Worm (Caenorhabditis elegans) whole organism, L3 larva: ENCODE data around the gene K02E10.6.

Source experiments
- R02D3.7 ChIP-seq: fragments of 150-350 bp; optimal IDR thresholded peaks from 2 replicates; lab custom pipeline; 2014; ENCODE audit warnings: missing biosample characterization, missing genetic modification characterization
- ZK546.5 ChIP-seq: sonication (generic microtip); optimal IDR thresholded peaks from 2 replicates; lab custom pipeline; 2017; ENCODE audit warnings: missing biosample characterization, missing genetic modification characterization
- aly-2 ChIP-seq: fragments of 150-350 bp; optimal IDR thresholded peaks from 2 replicates; lab custom pipeline; 2014; ENCODE audit warnings: missing biosample characterization, missing genetic modification characterization
- ama-1 ChIP-seq: fragments of 150-350 bp; optimal IDR thresholded peaks from 2 replicates; lab custom pipeline; 2018
- ceh-82 ChIP-seq: fragments of 150-350 bp; optimal IDR thresholded peaks from 2 replicates; lab custom pipeline; 2014; ENCODE audit warnings: missing biosample characterization, missing genetic modification characterization
- ceh-9 ChIP-seq: sonication (generic microtip); optimal IDR thresholded peaks from 2 replicates; lab custom pipeline; 2018; ENCODE audit warnings: missing biosample characterization, missing genetic modification characterization
- daf-12 ChIP-seq: fragments of 150-350 bp; optimal IDR thresholded peaks from 2 replicates; lab custom pipeline; 2014; ENCODE audit warnings: missing biosample characterization, missing genetic modification reagents, missing genetic modification characterization
- egl-27 ChIP-seq: sonication (generic microtip); optimal IDR thresholded peaks from 4 replicates; lab custom pipeline; 2017; ENCODE audit warnings: missing biosample characterization, missing genetic modification reagents, missing genetic modification characterization
- egl-5 ChIP-seq: fragments of 150-350 bp; optimal IDR thresholded peaks from 2 replicates; lab custom pipeline; 2017; ENCODE audit warnings: missing biosample characterization, missing genetic modification reagents, missing genetic modification characterization, inconsistent platforms
- elt-1 ChIP-seq: fragments of 150-350 bp; optimal IDR thresholded peaks from 2 replicates; lab custom pipeline; 2014; ENCODE audit warnings: missing biosample characterization, missing genetic modification characterization
- elt-2 ChIP-seq: sonication (generic microtip); optimal IDR thresholded peaks from 2 replicates; lab custom pipeline; 2016; ENCODE audit warnings: missing genetic modification reagents, mild to moderate bottlenecking, missing genetic modification characterization, missing compliant biosample characterization
- eor-1 ChIP-seq, 2 experiments: fragments of 150-350 bp; optimal IDR thresholded peaks; 2 replicates each; lab custom pipeline; 2014 to 2018; ENCODE audit warnings: missing biosample characterization in 2 of 2, missing genetic modification characterization in 2 of 2
- fkh-10 ChIP-seq: sonication (generic microtip); optimal IDR thresholded peaks from 2 replicates; lab custom pipeline; 2017; ENCODE audit warnings: missing biosample characterization, missing genetic modification reagents, missing genetic modification characterization
- fos-1 ChIP-seq: fragments of 150-350 bp; optimal IDR thresholded peaks from 2 replicates; lab custom pipeline; 2014; ENCODE audit warnings: missing biosample characterization, missing genetic modification characterization
- hmg-11 ChIP-seq: sonication (generic microtip); optimal IDR thresholded peaks from 2 replicates; lab custom pipeline; 2016; ENCODE audit warnings: missing genetic modification characterization, missing compliant biosample characterization
- jun-1 ChIP-seq: fragments of 150-350 bp; optimal IDR thresholded peaks from 2 replicates; lab custom pipeline; 2014; ENCODE audit warnings: missing biosample characterization, missing genetic modification reagents, missing genetic modification characterization
- lin-39 ChIP-seq: fragments of 150-350 bp; optimal IDR thresholded peaks from 2 replicates; lab custom pipeline; 2018; ENCODE audit warnings: missing biosample characterization, missing genetic modification reagents, missing genetic modification characterization
- lsy-12 ChIP-seq: sonication (generic microtip); optimal IDR thresholded peaks from 2 replicates; lab custom pipeline; 2016; ENCODE audit warnings: mild to moderate bottlenecking, missing genetic modification characterization, missing compliant biosample characterization
- mdl-1 ChIP-seq: fragments of 150-350 bp; optimal IDR thresholded peaks from 2 replicates; lab custom pipeline; 2014; ENCODE audit warnings: missing biosample characterization, missing genetic modification characterization
- nfya-1 ChIP-seq: sonication (generic microtip); optimal IDR thresholded peaks from 2 replicates; lab custom pipeline; 2017; ENCODE audit warnings: missing genetic modification characterization, mild to moderate bottlenecking, missing compliant biosample characterization, antibody characterized with exemption, moderate library complexity; ENCODE audit not compliant: insufficient read depth
- nhr-11 ChIP-seq: fragments of 150-350 bp; optimal IDR thresholded peaks from 2 replicates; lab custom pipeline; 2014; ENCODE audit warnings: missing biosample characterization, missing genetic modification characterization
- nhr-12 ChIP-seq: fragments of 150-350 bp; optimal IDR thresholded peaks from 2 replicates; lab custom pipeline; 2014; ENCODE audit warnings: missing biosample characterization, missing genetic modification characterization
- nhr-237 ChIP-seq: fragments of 150-350 bp; optimal IDR thresholded peaks from 2 replicates; lab custom pipeline; 2014; ENCODE audit warnings: missing biosample characterization, missing genetic modification characterization
- nhr-25 ChIP-seq: sonication (generic microtip); optimal IDR thresholded peaks from 2 replicates; lab custom pipeline; 2017; ENCODE audit warnings: missing biosample characterization, missing genetic modification characterization
- nhr-43 ChIP-seq: sonication (generic microtip); optimal IDR thresholded peaks from 2 replicates; lab custom pipeline; 2016; ENCODE audit warnings: mild to moderate bottlenecking, missing genetic modification characterization, missing compliant biosample characterization; ENCODE audit not compliant: poor library complexity, severe bottlenecking
- nhr-67 ChIP-seq: fragments of 150-350 bp; optimal IDR thresholded peaks from 2 replicates; lab custom pipeline; 2014; ENCODE audit warnings: missing biosample characterization, missing genetic modification characterization
- nhr-76 ChIP-seq: fragments of 150-350 bp; sonication (generic microtip); optimal IDR thresholded peaks from 5 replicates; lab custom pipeline; 2014; ENCODE audit warnings: missing biosample characterization, missing genetic modification characterization
- pha-4 ChIP-seq: fragments of 150-350 bp; optimal IDR thresholded peaks from 2 replicates; lab custom pipeline; 2014; ENCODE audit warnings: missing biosample characterization, missing genetic modification reagents, missing genetic modification characterization
- pqm-1 ChIP-seq: fragments of 150-350 bp; optimal IDR thresholded peaks from 2 replicates; lab custom pipeline; 2017; ENCODE audit warnings: missing biosample characterization, missing genetic modification characterization, inconsistent platforms
- skn-1 ChIP-seq: fragments of 150-350 bp; optimal IDR thresholded peaks from 2 replicates; lab custom pipeline; 2014; ENCODE audit warnings: missing biosample characterization, missing genetic modification characterization
- snpc-4 ChIP-seq: fragments of 150-350 bp; optimal IDR thresholded peaks from 2 replicates; lab custom pipeline; 2014; ENCODE audit warnings: missing biosample characterization, missing genetic modification characterization
- unc-39 ChIP-seq: sonication (generic microtip); optimal IDR thresholded peaks from 4 replicates; lab custom pipeline; 2017; ENCODE audit warnings: missing biosample characterization, missing genetic modification characterization
- unc-62 ChIP-seq: fragments of 150-350 bp; sonication (generic microtip); optimal IDR thresholded peaks from 4 replicates; lab custom pipeline; 2014; ENCODE audit warnings: missing biosample characterization, missing genetic modification reagents, missing genetic modification characterization
- zag-1 ChIP-seq: fragments of 150-350 bp; optimal IDR thresholded peaks from 2 replicates; lab custom pipeline; 2014; ENCODE audit warnings: missing biosample characterization, missing genetic modification characterization
- ztf-11 ChIP-seq: fragments of 150-350 bp; optimal IDR thresholded peaks from 2 replicates; lab custom pipeline; 2014; ENCODE audit warnings: missing biosample characterization, missing genetic modification characterization
- ztf-4 ChIP-seq: fragments of 150-350 bp; optimal IDR thresholded peaks from 2 replicates; lab custom pipeline; 2014; ENCODE audit warnings: missing biosample characterization, missing genetic modification characterization

The K02E10.6 gene

ce11 chrX:2482622-2483021 is at the start of gene K02E10.6:
TSS of gene K02E10.6 (minus strand) at chrX:2482770.
- TF ChIP-seq R02D3.7 (no peak), jun-1 (tag; lab: Kevin White, UChicago) (no peak), hmg-11 (tag; lab: Kevin White, UChicago) (no peak), skn-1 (tag; lab: Kevin White, UChicago) (no peak), pqm-1 (tag; lab: Kevin White, UChicago) (peak; percentile 9), ZK546.5 (tag; lab: Kevin White, UChicago) (no peak)
- TF ChIP-seq, all 47 proteins: peak for 1

- no peak for TF ChIP-seq nhr-11 (tag; lab: Kevin White, UChicago)
- no peak for TF ChIP-seq fos-1 (tag; lab: Kevin White, UChicago)
- no peak for TF ChIP-seq ztf-11 (tag; lab: Kevin White, UChicago)
- TF ChIP-seq ztf-4 (tag; lab: Kevin White, UChicago), result no peak
- no peak for TF ChIP-seq eor-1 (tag; optimal IDR thresholded peaks at IDR 0.05; lab: Kevin White, UChicago)
- TF ChIP-seq nhr-76 (tag; lab: Kevin White, UChicago), result no peak
- no peak for TF ChIP-seq ceh-9
- no peak for TF ChIP-seq nfya-1 (tag; lab: Kevin White, UChicago)
- TF ChIP-seq unc-39, result no peak
- TF ChIP-seq lsy-12 (tag; lab: Kevin White, UChicago), result no peak
- TF ChIP-seq nhr-12 (tag; lab: Kevin White, UChicago), result no peak
- no peak for TF ChIP-seq lin-39
Measured at ce11 chrX:2532357-2532756, 49.8 kb upstream of the K02E10.6 start, which contains the start of gene tbc-12. TSS of gene tbc-12 (minus strand) at chrX:2532457.

ce11 chrX:2531276-2531675 is 48.7 kb upstream of the K02E10.6 start:
- TF ChIP-seq elt-2 (peak; percentile 54), ztf-4 (tag; lab: Kevin White, UChicago) (no peak), daf-12 (tag; lab: Kevin White, UChicago) (no peak), hmg-11 (tag; lab: Kevin White, UChicago) (no peak), zag-1 (tag; lab: Kevin White, UChicago) (no peak), egl-27 (tag; lab: Kevin White, UChicago) (no peak), nfya-1 (tag; lab: Kevin White, UChicago) (peak; percentile 16), fkh-10 (GFP tag; lab: Kevin White, UChicago) (no peak), unc-62 (GFP tag; lab: Kevin White, UChicago) (no peak), egl-5 (no peak), aly-2 (tag; lab: Kevin White, UChicago) (no peak), lsy-12 (tag; lab: Kevin White, UChicago) (peak; percentile 0), nhr-67 (no peak), snpc-4 (tag; lab: Kevin White, UChicago) (no peak), mdl-1 (tag; lab: Kevin White, UChicago) (no peak), pqm-1 (tag; lab: Kevin White, UChicago) (peak; percentile 34), eor-1 (tag; optimal IDR thresholded peaks at IDR 0.05; lab: Kevin White, UChicago) (no peak), nhr-25 (tag; lab: Kevin White, UChicago) (peak; percentile 26), ztf-11 (tag; lab: Kevin White, UChicago) (no peak), pha-4 (tag; lab: Kevin White, UChicago) (peak; percentile 14), nhr-43 (peak; percentile 55)

ce11 chrX:2527877-2528276 is 45.3 kb upstream of the K02E10.6 start:
- TF ChIP-seq nhr-43 (peak; percentile 9), pha-4 (tag; lab: Kevin White, UChicago) (peak; percentile 33), ztf-4 (tag; lab: Kevin White, UChicago) (peak; percentile 2), skn-1 (tag; lab: Kevin White, UChicago) (peak; percentile 19), elt-2 (peak; percentile 13), daf-12 (tag; lab: Kevin White, UChicago) (no peak), hmg-11 (tag; lab: Kevin White, UChicago) (peak; percentile 77), egl-27 (tag; lab: Kevin White, UChicago) (no peak), zag-1 (tag; lab: Kevin White, UChicago) (no peak), mdl-1 (tag; lab: Kevin White, UChicago) (no peak), nfya-1 (tag; lab: Kevin White, UChicago) (peak; percentile 52)

- no peak for TF ChIP-seq skn-1 (tag; lab: Kevin White, UChicago)
- no peak for TF ChIP-seq elt-1 (tag; lab: Kevin White, UChicago)
- no peak for TF ChIP-seq nhr-43
- no peak for TF ChIP-seq fos-1 (tag; lab: Kevin White, UChicago)
- no peak for TF ChIP-seq ama-1 (lab: Kevin White, UChicago)
- TF ChIP-seq zag-1 (tag; lab: Kevin White, UChicago), result no peak
- TF ChIP-seq ceh-82, result no peak
- TF ChIP-seq egl-27 (tag; lab: Kevin White, UChicago), result no peak
- TF ChIP-seq lsy-12 (tag; lab: Kevin White, UChicago), result no peak
- no peak for TF ChIP-seq elt-2
- TF ChIP-seq nhr-237 (tag; lab: Kevin White, UChicago), result no peak
- TF ChIP-seq nhr-25 (tag; lab: Kevin White, UChicago), result no peak
- no peak for TF ChIP-seq ceh-9
- TF ChIP-seq, all 47 proteins: peak for 0
Measured at ce11 chrX:2527194-2527593, 44.6 kb upstream of the K02E10.6 start.
